Worm (Caenorhabditis elegans) whole organism, L4 larva: ENCODE data around the gene R11D1.1.

Experiments used
- F26F4.8 ChIP-seq: fragments of 200-800 bp; sonication (Bioruptor generic); conservative IDR thresholded peaks from 2 replicates; pipeline ENCODE4 v1.3.6; 2022; ENCODE audit warnings: missing genetic modification characterization, missing compliant biosample characterization
- T20F7.1 ChIP-seq: fragments of 200-800 bp; sonication (Bioruptor generic); optimal IDR thresholded peaks from 2 replicates; lab custom pipeline; 2018; ENCODE audit warnings: mild to moderate bottlenecking, missing genetic modification characterization, missing compliant biosample characterization
- Y75B8A.6 ChIP-seq: fragments of 200-800 bp; sonication (Bioruptor generic); IDR thresholded peaks from 2 replicates; pipeline ENCODE4 v1.3.6; 2022; ENCODE audit warnings: missing genetic modification reagents, missing genetic modification characterization, missing compliant biosample characterization
- ZK337.2 ChIP-seq: fragments of 200-800 bp; sonication (Bioruptor generic); IDR thresholded peaks from 2 replicates; pipeline ENCODE4 v1.3.6; 2022; ENCODE audit warnings: missing genetic modification reagents, missing genetic modification characterization, missing compliant biosample characterization
- aly-2 ChIP-seq: sonication (generic microtip); optimal IDR thresholded peaks from 2 replicates; lab custom pipeline; 2018; ENCODE audit warnings: missing biosample characterization, missing genetic modification characterization
- ceh-20 ChIP-seq: fragments of 200-800 bp; sonication (Bioruptor generic); IDR thresholded peaks from 2 replicates; pipeline ENCODE4 v1.3.6; 2022; ENCODE audit warnings: missing genetic modification reagents, missing genetic modification characterization, missing compliant biosample characterization
- egl-27 ChIP-seq: sonication (generic microtip); optimal IDR thresholded peaks from 3 replicates; lab custom pipeline; 2017; ENCODE audit warnings: missing biosample characterization, missing genetic modification reagents, missing genetic modification characterization
- fos-1 ChIP-seq: fragments of 150-350 bp; optimal IDR thresholded peaks from 2 replicates; lab custom pipeline; 2014; ENCODE audit warnings: missing biosample characterization, missing genetic modification characterization
- lin-13 ChIP-seq: fragments of 150-350 bp; optimal IDR thresholded peaks from 2 replicates; lab custom pipeline; 2014; ENCODE audit warnings: missing biosample characterization, missing genetic modification reagents, missing genetic modification characterization
- nhr-11 ChIP-seq: fragments of 150-350 bp; optimal IDR thresholded peaks from 2 replicates; lab custom pipeline; 2014; ENCODE audit warnings: missing biosample characterization, missing genetic modification characterization
- nhr-237 ChIP-seq: sonication (generic microtip); optimal IDR thresholded peaks from 2 replicates; lab custom pipeline; 2017; ENCODE audit warnings: missing biosample characterization, missing genetic modification characterization
- snpc-4 ChIP-seq: fragments of 150-350 bp; optimal IDR thresholded peaks from 2 replicates; lab custom pipeline; 2014; ENCODE audit warnings: missing biosample characterization, missing genetic modification characterization
- spr-1 ChIP-seq: sonication (generic microtip); optimal IDR thresholded peaks from 2 replicates; lab custom pipeline; 2016; ENCODE audit warnings: mild to moderate bottlenecking, missing genetic modification characterization, missing compliant biosample characterization
- zip-11 ChIP-seq: fragments of 200-800 bp; sonication (Bioruptor generic); IDR thresholded peaks from 2 replicates; pipeline ENCODE4 v1.3.6; 2022; ENCODE audit warnings: missing genetic modification characterization, missing compliant biosample characterization

ce11 chrV:12676299-12676698 is 27.9 kb upstream of the R11D1.1 start:
- TF ChIP-seq ceh-20 (no peak), snpc-4 (tag; lab: Kevin White, UChicago) (no peak), zip-11 (GFP tag; lab: Robert Waterston, UW) (no peak), Y75B8A.6 (GFP tag; lab: Robert Waterston, UW) (no peak), T20F7.1 (GFP tag; lab: Kevin White, UChicago) (no peak), F26F4.8 (GFP tag; lab: Robert Waterston, UW) (no peak), lin-13 (GFP tag; lab: Kevin White, UChicago) (no peak), ZK337.2 (GFP tag; lab: Robert Waterston, UW) (no peak), nhr-237 (tag; lab: Kevin White, UChicago) (no peak), nhr-11 (tag; lab: Kevin White, UChicago) (no peak), aly-2 (tag; lab: Kevin White, UChicago) (no peak), spr-1 (tag; lab: Kevin White, UChicago) (no peak), fos-1 (tag; lab: Kevin White, UChicago) (no peak), egl-27 (tag; lab: Kevin White, UChicago) (no peak)
